Worm (Caenorhabditis elegans): ENCODE measurements around the gene ZK899.6.

ce11 chrX:9441512-9441911 lies 21.6 kb upstream of the ZK899.6 start, which contains the start of gene memb-1:
- TF ChIP-seq ama-1 (optimal IDR thresholded peaks at IDR 0.05) (no peak), ceh-13 (GFP tag; optimal IDR thresholded peaks at IDR 0.05) (no peak), flt-1 (GFP tag; IDR thresholded peaks at IDR 0.05) (no peak), sea-1 (GFP tag; conservative IDR thresholded peaks at IDR 0.05) (no peak), tbx-11 (GFP tag; IDR thresholded peaks at IDR 0.05) (no peak), hnd-1 (tag; optimal IDR thresholded peaks at IDR 0.05) (no peak), hmg-4 (GFP tag; optimal IDR thresholded peaks at IDR 0.05) (no peak), ets-7 (tag; optimal IDR thresholded peaks at IDR 0.05) (no peak), F13C5.2 (tag; optimal IDR thresholded peaks at IDR 0.05) (no peak), pes-1 (GFP tag; IDR thresholded peaks at IDR 0.05) (no peak)

Measured in whole organism, early embryonic.